Fruit fly (Drosophila melanogaster) whole organism, wandering third instar larva: ENCODE results near the gene Ak1.

ENCODE experiments used
- CG32264 ChIP-seq: fragments of 200-800 bp; sonication (Bioruptor generic); optimal IDR thresholded peaks from 2 replicates; lab custom pipeline; 2016; ENCODE audit warnings: missing biosample characterization, missing genetic modification characterization
- CG9705 ChIP-seq: fragments of 200-800 bp; sonication (Bioruptor generic); optimal IDR thresholded peaks from 2 replicates; lab custom pipeline; 2018; ENCODE audit warnings: missing biosample characterization, mild to moderate bottlenecking, missing genetic modification characterization
- Dfd ChIP-seq: fragments of >200 bp; optimal IDR thresholded peaks from 2 replicates; lab custom pipeline; 2017; ENCODE audit warnings: missing biosample characterization, missing genetic modification characterization
- HLH106 ChIP-seq: fragments of 200-800 bp; optimal IDR thresholded peaks from 3 replicates; lab custom pipeline; 2019; ENCODE audit warnings: missing biosample characterization, mild to moderate bottlenecking, missing genetic modification characterization, moderate library complexity
- Hr78 ChIP-seq: fragments of >200 bp; optimal IDR thresholded peaks from 2 replicates; lab custom pipeline; 2017; ENCODE audit warnings: missing biosample characterization, missing genetic modification characterization
- Vsx2 ChIP-seq: fragments of 200-300, 225-300 bp; sonication (Bioruptor generic); optimal IDR thresholded peaks from 2 replicates; lab custom pipeline; 2018; ENCODE audit warnings: missing biosample characterization, missing genetic modification characterization; ENCODE audit not compliant: partially characterized antibody
- brk ChIP-seq: fragments of 200-800 bp; sonication (Bioruptor generic); optimal IDR thresholded peaks from 2 replicates; lab custom pipeline; 2016; ENCODE audit warnings: missing biosample characterization, mild to moderate bottlenecking, missing genetic modification characterization
- dl ChIP-seq, 2 experiments: fragments of 175-275, 200-275 bp in 1 of 2; fragments of 200-275 bp in 1 of 2; sonication (Bioruptor generic); optimal IDR thresholded peaks; lab custom pipeline; 2018; ENCODE audit warnings: mild to moderate bottlenecking in 2 of 2, missing biosample characterization in 2 of 2, missing genetic modification characterization in 2 of 2, moderate library complexity in 2 of 2; ENCODE audit not compliant: partially characterized antibody in 2 of 2, insufficient read depth in 1 of 2
- fru ChIP-seq: fragments of 200-800 bp; sonication (Bioruptor generic); optimal IDR thresholded peaks from 3 replicates; lab custom pipeline; 2016; ENCODE audit warnings: missing biosample characterization, mild to moderate bottlenecking, missing genetic modification characterization
- h ChIP-seq: fragments of 200-800 bp; sonication (Bioruptor generic); optimal IDR thresholded peaks from 3 replicates; lab custom pipeline; 2016; ENCODE audit warnings: missing biosample characterization, mild to moderate bottlenecking, missing genetic modification characterization
- lola ChIP-seq: fragments of >200 bp; optimal IDR thresholded peaks from 2 replicates; lab custom pipeline; 2017; ENCODE audit warnings: missing biosample characterization, missing genetic modification characterization
- rgr ChIP-seq: fragments of 200-800 bp; sonication (Bioruptor generic); optimal IDR thresholded peaks from 3 replicates; lab custom pipeline; 2016; ENCODE audit warnings: missing biosample characterization, mild to moderate bottlenecking, missing genetic modification characterization
- sv ChIP-seq: fragments of 200-800 bp; sonication (Bioruptor generic); optimal IDR thresholded peaks from 3 replicates; lab custom pipeline; 2016; ENCODE audit warnings: missing biosample characterization, missing genetic modification characterization
- usp ChIP-seq: fragments of >200 bp; optimal IDR thresholded peaks from 2 replicates; lab custom pipeline; 2017; ENCODE audit warnings: missing biosample characterization, missing genetic modification characterization

dm6 chr3L:12202980-12203379, 902 bp downstream of the Ak1 start:
- TF ChIP-seq CG32264 (GFP tag; lab: Kevin White, UChicago) (no peak), lola (GFP tag; lab: Kevin White, UChicago) (no peak), Vsx2 (GFP tag; lab: Kevin White, UChicago) (no peak), dl (GFP tag; optimal IDR thresholded peaks at IDR 0.05; lab: Kevin White, UChicago; ENCODE audit: insufficient read depth in 1 of 2, partially characterized antibody in 2 of 2) (no peak), Dfd (GFP tag; lab: Kevin White, UChicago) (no peak), fru (GFP tag; lab: Kevin White, UChicago) (no peak), CG9705 (no peak), sv (GFP tag; lab: Kevin White, UChicago) (no peak), rgr (GFP tag; lab: Kevin White, UChicago) (no peak), brk (GFP tag; lab: Kevin White, UChicago) (no peak), HLH106 (tag; lab: Kevin White, UChicago) (no peak), usp (GFP tag; lab: Kevin White, UChicago) (no peak), h (GFP tag; lab: Kevin White, UChicago) (no peak), Hr78 (no peak)
